Fruit fly (Drosophila melanogaster): ENCODE data around the gene CG11029.

The CG11029 gene

DNA sequence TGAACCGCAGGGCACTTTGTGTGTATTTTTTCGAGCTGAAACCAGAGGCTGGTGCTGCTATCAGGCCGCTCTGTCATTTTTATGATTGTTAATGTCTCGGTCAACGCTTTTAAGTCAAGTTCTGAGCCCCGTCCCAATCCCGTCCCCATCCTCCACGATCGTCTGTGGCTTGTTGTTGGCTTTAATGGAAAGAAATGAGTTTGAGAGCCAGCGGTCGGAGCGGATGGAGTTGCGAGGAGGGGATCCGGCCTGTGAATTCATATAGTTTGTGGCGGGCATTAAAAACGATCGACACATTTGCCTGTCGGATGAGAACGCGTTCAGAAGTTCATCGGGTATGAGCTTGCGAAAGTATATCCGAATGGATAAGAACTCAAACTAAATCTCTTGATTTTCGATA lies at the start of gene CG11029:
Gene CG11029 (plus strand): TSS at position 301 of the 400 bp plus-strand sequence.
- TF ChIP-seq noc (tag; optimal IDR thresholded peaks at IDR 0.05) = no peak

DNA sequence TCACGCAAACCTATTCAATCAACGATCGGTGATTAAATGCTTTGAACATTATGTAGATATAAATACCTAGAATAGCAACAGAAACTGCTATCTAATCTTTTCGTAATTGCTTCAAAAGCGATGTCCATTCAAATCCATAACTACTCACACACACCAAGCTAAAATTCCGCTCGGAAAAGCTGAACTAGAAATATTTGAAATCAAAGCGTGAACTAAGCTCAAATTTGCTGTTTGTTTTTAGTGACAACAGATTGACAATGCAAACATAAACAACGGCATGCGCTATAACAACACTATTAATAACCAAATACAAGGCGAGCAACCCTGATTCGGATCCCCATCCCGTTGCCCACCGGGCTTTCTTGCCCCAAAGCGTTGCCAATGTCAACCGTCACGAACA lies 39.9 kb upstream of the CG11029 start, which contains the start of gene CG7236:
Gene CG7236 (plus strand): TSS at position 301 of the 400 bp plus-strand sequence.
- TF ChIP-seq noc (tag; optimal IDR thresholded peaks at IDR 0.05) = no peak

DNA sequence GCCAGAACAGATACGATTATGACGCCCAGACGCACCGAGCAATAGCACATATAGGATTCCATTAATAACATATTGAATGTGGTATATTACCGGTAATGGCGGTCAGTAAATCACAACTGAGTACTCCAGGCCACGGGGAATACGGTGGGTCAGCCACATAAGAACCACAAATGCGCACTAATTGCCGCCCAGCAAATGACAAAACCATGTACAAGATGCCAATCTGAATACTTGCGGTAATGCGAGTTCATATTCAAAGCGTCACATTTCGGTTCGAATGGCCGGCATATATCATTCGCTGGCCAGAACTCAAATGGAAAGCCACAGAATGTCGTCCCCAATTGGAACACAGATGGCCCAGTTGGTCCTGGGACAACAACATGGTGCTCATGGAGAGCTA lies 29.4 kb upstream of the CG11029 start, which contains the start of the genes CG14007 and CG34011:
Gene CG14007 (minus strand): TSS at position 101 of the 400 bp plus-strand sequence.
Gene CG34011 (plus strand): TSS at position 122 of the 400 bp plus-strand sequence.
- TF ChIP-seq noc (tag; optimal IDR thresholded peaks at IDR 0.05) = no peak

DNA sequence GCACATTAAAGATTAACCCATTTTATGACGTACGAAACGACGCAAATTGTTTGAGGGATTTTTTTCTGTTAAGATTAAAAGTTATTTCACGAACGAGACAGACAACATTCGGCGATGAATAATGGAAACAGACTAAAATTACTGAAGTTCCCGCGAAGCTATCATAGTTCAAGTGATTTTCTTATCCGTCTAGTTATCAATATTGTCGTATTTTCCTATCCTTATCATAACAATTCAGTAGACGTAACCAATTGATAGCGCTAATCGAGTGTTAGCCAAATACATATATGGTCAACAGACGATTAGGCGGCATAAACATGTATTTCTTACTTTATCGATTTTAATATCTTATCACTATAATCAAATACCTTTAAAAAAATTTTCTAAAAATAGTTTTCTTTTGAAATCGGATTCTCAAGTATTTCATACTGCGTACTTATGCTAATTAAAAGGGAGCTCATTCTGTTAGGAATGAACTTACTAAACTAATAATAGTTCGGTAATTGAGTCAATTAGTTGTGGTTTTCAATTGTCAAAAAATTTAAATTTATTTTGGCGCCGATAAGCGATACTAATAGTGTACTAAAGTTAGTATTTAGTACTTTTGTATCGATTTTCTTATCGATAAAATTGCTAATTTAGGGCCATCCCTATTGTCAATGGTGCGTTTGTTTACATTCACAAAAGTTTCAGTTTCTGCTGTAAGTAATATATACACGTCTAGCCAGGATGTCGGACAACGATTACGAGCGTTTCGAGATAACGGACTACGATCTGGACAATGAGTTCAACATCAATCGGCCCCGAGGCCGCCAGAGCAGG lies 25.3 kb upstream of the CG11029 start, which contains the start of the genes CG11149 and sip1:
Gene CG11149 (minus strand): TSS at position 493 of the 822 bp plus-strand sequence.
Gene sip1 (plus strand): TSS at position 645 of the 822 bp plus-strand sequence.
- peak; percentile 80 for TF ChIP-seq noc (tag; optimal IDR thresholded peaks at IDR 0.05)

DNA sequence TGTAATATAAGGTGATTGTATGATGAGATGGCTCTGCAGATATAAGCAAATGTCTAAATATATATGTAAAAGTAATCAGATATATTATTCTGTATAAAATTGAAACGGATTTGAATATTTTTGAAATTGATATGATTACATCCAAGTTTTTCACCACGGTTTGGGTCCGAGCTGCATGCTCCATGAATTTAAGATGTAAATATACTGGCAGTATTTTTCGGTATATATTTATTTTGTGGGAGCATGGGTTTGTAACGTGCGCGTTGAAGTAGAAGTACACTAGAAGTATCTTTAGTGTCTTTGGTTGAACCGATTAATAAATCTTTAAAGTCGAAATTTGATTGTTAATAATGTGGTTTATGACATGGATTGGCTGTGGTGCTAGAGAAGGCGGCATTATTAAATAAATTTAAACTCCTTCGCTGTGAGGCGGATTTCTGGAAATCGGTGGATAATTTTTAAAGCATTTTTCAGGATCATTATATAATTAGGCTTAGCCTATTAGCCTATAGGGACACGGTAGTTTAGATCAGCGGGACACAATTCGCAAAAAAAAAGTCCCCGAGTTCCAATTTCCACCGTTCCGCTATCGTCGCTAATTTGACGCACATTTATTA lies 22.0 kb upstream of the CG11029 start:
- TF ChIP-seq noc (tag; optimal IDR thresholded peaks at IDR 0.05) = no peak

DNA sequence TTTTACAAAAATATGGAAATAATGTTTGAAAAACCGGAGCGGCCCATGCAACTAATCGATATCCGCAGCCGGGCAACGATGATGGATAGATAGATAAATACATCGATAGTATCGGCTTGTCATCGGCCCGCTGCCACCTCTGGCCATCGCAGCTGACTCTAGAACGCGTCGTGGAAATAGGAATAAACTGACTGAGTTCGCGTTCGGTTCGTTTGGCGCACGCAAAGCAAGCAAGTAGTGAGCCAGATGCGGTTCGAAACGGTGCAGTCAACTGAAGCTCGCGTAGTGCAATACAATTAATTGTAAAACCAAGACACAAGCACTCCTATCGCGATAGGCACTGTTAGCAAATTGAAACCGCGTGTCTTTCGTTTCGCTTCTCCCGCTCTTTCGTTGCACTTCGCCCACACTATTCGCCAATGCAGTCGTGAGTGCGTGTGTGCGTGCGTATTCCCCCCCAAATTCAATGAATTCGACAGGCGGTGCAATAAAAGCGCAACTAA lies 21.4 kb upstream of the CG11029 start, which contains the start of gene CG11030:
Gene CG11030 (plus strand): TSS at position 136 of the 503 bp plus-strand sequence.
- TF ChIP-seq noc (tag; optimal IDR thresholded peaks at IDR 0.05) = no peak

DNA sequence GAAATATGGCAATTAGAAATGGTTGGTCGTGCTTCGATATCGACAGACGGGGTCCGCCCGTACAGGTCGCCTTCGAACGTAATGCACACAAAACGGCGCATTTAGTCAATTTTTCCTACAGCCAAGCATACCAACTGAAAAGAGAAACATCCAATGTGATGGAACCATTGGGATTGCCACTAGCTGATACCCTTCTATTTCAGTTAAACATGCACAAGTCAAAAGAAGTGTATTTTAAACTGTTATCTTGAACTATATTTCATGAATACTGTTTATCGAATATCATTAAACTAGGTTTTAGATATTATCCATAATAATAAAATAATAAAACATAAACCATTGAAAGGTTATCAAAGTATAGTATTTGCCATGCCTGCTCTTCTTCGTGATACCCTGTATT lies 19.9 kb upstream of the CG11029 start:
- no peak for TF ChIP-seq noc (tag; optimal IDR thresholded peaks at IDR 0.05)

DNA sequence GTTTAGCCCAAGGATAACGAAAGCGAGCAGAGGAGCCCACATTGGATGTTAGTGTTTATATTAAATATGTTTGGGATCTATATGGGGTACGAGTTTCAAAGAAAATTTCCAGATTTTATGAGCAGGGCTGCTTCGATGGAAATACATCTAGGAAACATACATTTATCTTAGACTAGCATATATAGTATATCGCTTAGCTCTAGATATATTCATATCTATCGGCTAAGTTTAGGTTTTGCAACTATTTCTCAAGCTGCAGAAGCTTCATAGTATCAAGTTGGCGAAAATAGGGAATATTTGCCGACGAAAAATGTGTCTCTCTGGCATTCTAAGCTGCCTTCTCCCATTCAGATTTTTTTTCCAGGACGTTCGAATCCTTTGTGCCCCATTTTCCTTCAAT lies 17.2 kb upstream of the CG11029 start, which contains the start of gene CG14006:
Gene CG14006 (minus strand): TSS at position 101 of the 400 bp plus-strand sequence.
- TF ChIP-seq noc (tag; optimal IDR thresholded peaks at IDR 0.05) = no peak

DNA sequence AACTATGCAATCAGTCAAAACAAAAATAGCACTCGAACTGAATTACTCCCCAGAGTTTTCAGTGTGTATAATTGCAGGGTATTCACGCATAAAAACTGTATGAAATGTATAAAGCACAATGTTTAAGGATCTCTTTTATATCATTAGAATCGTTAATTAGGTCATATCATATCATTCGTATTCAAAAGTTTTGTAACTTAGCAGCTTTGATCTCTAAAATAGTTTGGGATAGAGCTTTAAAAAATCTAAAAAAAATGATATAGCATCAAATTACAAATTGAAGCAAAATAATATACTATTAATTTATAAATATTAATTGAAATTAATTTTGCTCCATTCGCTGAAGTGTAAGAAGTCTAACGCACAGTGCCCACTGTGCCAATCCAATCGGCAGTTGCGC lies 15.5 kb upstream of the CG11029 start:
- no peak for TF ChIP-seq noc (tag; optimal IDR thresholded peaks at IDR 0.05)

DNA sequence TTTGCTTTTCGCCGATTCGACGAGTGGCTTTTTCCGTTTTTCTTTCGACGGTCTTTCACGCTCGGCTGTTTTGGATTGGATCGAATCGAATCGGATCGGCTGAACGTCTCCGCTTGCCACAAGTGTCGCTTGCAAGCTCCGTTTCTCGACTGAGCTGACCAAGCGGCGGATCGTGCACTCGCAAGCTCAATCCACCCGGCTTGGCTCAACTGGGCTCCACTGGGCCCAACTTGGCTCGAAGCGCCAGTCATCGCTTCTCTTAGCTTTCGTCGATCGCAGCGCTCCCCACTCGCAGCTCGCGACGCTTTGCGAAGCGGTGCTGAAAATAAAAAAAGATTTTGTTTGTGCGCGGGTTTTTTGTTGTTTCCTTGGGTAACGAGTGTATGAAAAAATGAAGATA lies 5.2 kb upstream of the CG11029 start:
- TF ChIP-seq noc (tag; optimal IDR thresholded peaks at IDR 0.05) = no peak

DNA sequence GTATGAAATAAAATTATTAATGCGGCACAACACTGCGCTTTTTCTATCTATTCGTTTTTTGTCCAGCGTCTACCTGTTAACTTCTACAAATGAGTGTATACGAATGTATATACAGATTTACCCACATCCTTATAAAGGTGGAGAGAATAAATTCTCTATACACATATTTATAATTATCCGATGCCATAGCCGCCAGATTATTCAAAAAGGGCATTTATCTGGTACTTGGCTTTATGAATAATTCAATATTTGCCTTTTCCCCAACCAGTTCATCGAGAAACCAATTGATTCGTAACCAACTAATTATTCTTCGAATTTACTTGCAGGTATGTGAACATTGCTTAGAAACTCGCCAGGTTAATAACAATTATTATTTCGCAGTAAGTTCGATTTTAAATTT lies 4.8 kb upstream of the CG11029 start, which contains the start of gene CG11147:
Gene CG11147 (minus strand): TSS at position 101 of the 400 bp plus-strand sequence.
- no peak for TF ChIP-seq noc (tag; optimal IDR thresholded peaks at IDR 0.05)

DNA sequence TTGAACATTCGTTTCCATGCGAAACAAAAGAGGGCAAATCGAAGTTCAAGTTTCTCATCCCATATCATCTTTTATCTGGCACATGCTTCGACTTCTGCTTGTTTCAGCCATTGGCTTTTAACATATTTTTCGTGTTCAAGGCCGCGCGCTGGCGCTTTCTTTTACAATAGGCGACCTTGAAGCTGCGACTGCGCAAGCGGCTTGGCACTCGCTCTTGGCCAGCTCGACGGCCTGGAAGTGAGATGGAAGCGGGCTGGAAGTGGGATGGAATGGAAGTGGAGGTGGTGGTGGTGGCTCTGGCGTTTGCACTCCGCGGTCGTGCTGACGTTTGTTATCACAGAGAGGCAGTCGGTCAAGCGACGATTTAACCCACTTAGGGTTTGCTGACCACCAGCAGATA lies 3.5 kb upstream of the CG11029 start:
- no peak for TF ChIP-seq noc (tag; optimal IDR thresholded peaks at IDR 0.05)

DNA sequence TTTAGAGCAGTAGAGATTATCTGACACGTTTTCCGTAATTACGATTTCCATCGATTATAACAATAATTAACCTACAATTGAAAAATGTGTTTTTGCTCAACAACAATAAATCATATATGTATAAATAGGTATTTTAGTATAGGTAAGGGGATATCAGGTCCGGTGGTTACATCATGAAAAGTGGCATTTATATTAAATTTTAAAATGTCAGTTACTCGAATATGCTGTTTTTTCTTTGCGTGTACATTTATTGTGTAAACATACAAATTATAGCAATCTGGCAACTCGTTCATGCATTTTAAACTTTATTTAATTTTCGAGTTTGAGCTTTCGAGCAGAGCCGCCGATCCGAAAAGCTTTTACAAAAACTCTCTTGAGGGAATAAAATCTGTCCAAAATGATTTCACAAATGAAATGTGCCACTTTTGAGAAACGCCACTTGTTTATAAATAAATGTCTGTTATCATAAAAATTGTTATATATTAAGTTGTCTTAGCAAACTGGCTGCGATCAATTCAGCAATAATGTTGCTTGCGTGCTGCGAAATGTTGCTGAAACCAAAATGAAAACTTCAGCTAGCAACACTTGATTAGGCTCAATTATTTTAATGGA lies 2.3 kb upstream of the CG11029 start:
- TF ChIP-seq noc (tag; optimal IDR thresholded peaks at IDR 0.05) = no peak

DNA sequence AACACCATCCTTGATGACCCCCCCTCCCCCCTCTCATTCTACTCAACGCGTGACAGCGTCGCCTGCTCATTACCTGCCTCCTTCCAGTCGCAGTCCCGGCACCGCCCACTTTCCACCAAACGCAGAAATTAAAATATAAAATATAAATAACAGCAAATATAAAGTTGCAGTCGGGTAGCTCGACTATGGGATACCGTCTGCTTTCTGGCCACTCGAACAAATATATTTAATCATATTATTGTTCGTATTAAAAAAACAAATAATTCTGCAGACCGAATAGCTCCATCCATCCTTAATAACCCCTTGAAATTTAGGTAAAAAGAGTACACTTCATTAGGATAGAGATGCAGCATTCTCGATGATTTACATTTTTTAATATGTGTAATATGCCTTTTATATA lies 2.2 kb downstream of the CG11029 start:
- no peak for TF ChIP-seq noc (tag; optimal IDR thresholded peaks at IDR 0.05)

DNA sequence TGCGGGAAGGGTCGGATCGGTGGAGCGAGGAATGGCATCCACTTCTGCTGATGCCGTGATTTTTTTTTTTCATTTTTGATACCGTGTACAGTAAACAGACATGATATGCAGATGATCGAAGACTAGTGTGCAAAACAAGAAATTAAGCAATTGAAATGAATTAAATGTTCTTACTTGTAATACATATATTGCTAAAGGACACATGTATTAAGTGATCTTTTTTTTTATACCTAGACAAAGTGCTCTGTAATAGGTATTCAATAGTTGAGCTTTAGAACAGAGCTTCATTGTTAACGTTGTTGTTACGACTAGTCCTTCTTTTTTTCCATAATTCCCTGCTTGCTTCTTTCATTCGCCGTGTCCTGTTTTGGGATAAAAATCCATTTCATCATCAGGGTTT lies 5.5 kb downstream of the CG11029 start:
- TF ChIP-seq noc (tag; optimal IDR thresholded peaks at IDR 0.05) = no peak

DNA sequence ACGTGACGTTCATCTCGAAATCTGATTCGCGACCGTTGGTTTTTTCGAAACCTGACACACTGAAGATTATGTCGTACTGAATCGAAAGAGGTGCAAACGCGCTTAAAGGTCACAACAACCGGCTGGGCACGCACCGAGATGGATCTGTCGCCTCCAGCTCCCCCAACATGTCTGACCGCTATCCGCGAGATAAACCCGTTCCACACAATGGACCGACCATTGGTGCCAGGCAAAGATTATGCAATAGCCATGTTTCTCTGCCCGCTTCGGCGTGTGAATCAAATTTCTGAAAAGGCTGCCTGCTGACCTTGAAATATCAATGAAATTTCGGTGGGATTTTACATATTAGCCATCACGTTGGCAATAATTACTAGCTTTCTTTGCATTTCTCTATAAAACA lies 19.2 kb downstream of the CG11029 start:
- no peak for TF ChIP-seq noc (tag; optimal IDR thresholded peaks at IDR 0.05)

Measured in whole organism, larva.